Worm (Caenorhabditis elegans) whole organism, L4 larva: ENCODE results near the gene skr-5.
A peak's percentile ranks its signal among the peaks of the same experiment; 100 is the strongest.

Experiments
- D1046.2 ChIP-seq: fragments of 200-800 bp; sonication (Bioruptor generic); IDR thresholded peaks from 2 replicates; pipeline ENCODE4 v1.3.6; 2022; ENCODE audit warnings: missing genetic modification characterization, missing compliant biosample characterization
- F10B5.3 ChIP-seq: sonication (generic microtip); optimal IDR thresholded peaks from 2 replicates; lab custom pipeline; 2016; ENCODE audit warnings: mild to moderate bottlenecking, missing genetic modification characterization, missing compliant biosample characterization
- F37D6.2 ChIP-seq: sonication (generic microtip); optimal IDR thresholded peaks from 2 replicates; lab custom pipeline; 2016; ENCODE audit warnings: mild to moderate bottlenecking, missing genetic modification characterization, missing compliant biosample characterization
- T20F7.1 ChIP-seq: fragments of 200-800 bp; sonication (Bioruptor generic); optimal IDR thresholded peaks from 2 replicates; lab custom pipeline; 2018; ENCODE audit warnings: mild to moderate bottlenecking, missing genetic modification characterization, missing compliant biosample characterization
- Y48G9A.11 ChIP-seq: fragments of 200-800 bp; sonication (Bioruptor generic); IDR thresholded peaks from 2 replicates; pipeline ENCODE4 v1.3.6; 2022; ENCODE audit warnings: missing genetic modification reagents, missing genetic modification characterization, missing compliant biosample characterization
- Y5F2A.4 ChIP-seq: fragments of 200-800 bp; sonication (Bioruptor generic); optimal IDR thresholded peaks from 2 replicates; lab custom pipeline; 2018; ENCODE audit warnings: mild to moderate bottlenecking, missing genetic modification characterization, missing compliant biosample characterization
- Y75B8A.6 ChIP-seq: fragments of 200-800 bp; sonication (Bioruptor generic); IDR thresholded peaks from 2 replicates; pipeline ENCODE4 v1.3.6; 2022; ENCODE audit warnings: missing genetic modification reagents, missing genetic modification characterization, missing compliant biosample characterization
- ZK546.5 ChIP-seq, 2 experiments: sonication (generic microtip); optimal IDR thresholded peaks; 2 replicates each; lab custom pipeline; 2017; ENCODE audit warnings: missing biosample characterization in 2 of 2, missing genetic modification characterization in 2 of 2
- aha-1 ChIP-seq: fragments of 150-350 bp; peaks from one replicate; lab custom pipeline; 2014; ENCODE audit warnings: missing biosample characterization, missing genetic modification characterization
- ama-1 ChIP-seq: fragments of 150-350 bp; optimal IDR thresholded peaks from 2 replicates; lab custom pipeline; 2014; ENCODE audit warnings: inconsistent platforms, mixed read lengths
- arid-1 ChIP-seq: fragments of 200-800 bp; sonication (Bioruptor generic); conservative IDR thresholded peaks from 2 replicates; pipeline ENCODE4 v1.3.6; 2022; ENCODE audit warnings: missing genetic modification reagents, missing genetic modification characterization, missing compliant biosample characterization
- ceh-32 ChIP-seq: sonication (generic microtip); optimal IDR thresholded peaks from 2 replicates; lab custom pipeline; 2016; ENCODE audit warnings: mild to moderate bottlenecking, missing genetic modification characterization, missing compliant biosample characterization; ENCODE audit not compliant: poor library complexity
- daf-16 ChIP-seq, 3 experiments: sonication (generic microtip); optimal IDR thresholded peaks; 2 replicates each; lab custom pipeline; 2016 to 2017; ENCODE audit warnings: missing genetic modification characterization in 3 of 3, missing genetic modification reagents in 3 of 3, mild to moderate bottlenecking in 2 of 3, missing compliant biosample characterization in 2 of 3, missing biosample characterization in 1 of 3, moderate library complexity in 1 of 3
- daf-19 ChIP-seq: fragments of 200-800 bp; sonication (Bioruptor generic); conservative IDR thresholded peaks from 2 replicates; pipeline ENCODE4 v1.3.6; 2022; ENCODE audit warnings: missing genetic modification characterization, missing compliant biosample characterization
- dmd-8 ChIP-seq: fragments of 200-800 bp; sonication (Bioruptor generic); IDR thresholded peaks from 2 replicates; pipeline ENCODE4 v1.3.6; 2022; ENCODE audit warnings: missing genetic modification characterization, missing compliant biosample characterization
- dpl-1 ChIP-seq: fragments of 150-350 bp; optimal IDR thresholded peaks from 2 replicates; lab custom pipeline; 2014; ENCODE audit warnings: missing biosample characterization, missing genetic modification reagents, missing genetic modification characterization
- duxl-1 ChIP-seq: sonication (generic microtip); optimal IDR thresholded peaks from 2 replicates; lab custom pipeline; 2016; ENCODE audit warnings: mild to moderate bottlenecking, missing genetic modification characterization, moderate library complexity, missing compliant biosample characterization; ENCODE audit not compliant: poor library complexity
- dve-1 ChIP-seq: sonication (generic microtip); optimal IDR thresholded peaks from 2 replicates; lab custom pipeline; 2017; ENCODE audit warnings: antibody characterized with exemption, mild to moderate bottlenecking, missing genetic modification characterization, missing compliant biosample characterization; ENCODE audit not compliant: insufficient read depth
- fkh-10 ChIP-seq: fragments of 150-350 bp; optimal IDR thresholded peaks from 2 replicates; lab custom pipeline; 2014; ENCODE audit warnings: missing biosample characterization, missing genetic modification reagents, missing genetic modification characterization
- hlh-30 ChIP-seq: sonication (generic microtip); optimal IDR thresholded peaks from 2 replicates; lab custom pipeline; 2017; ENCODE audit warnings: antibody characterized with exemption, mild to moderate bottlenecking, missing genetic modification characterization, missing compliant biosample characterization; ENCODE audit not compliant: insufficient read depth
- lim-7 ChIP-seq: fragments of 200-800 bp; sonication (Bioruptor generic); IDR thresholded peaks from 2 replicates; pipeline ENCODE4 v1.3.6; 2022; ENCODE audit warnings: missing genetic modification characterization, missing compliant biosample characterization
- lin-13 ChIP-seq: fragments of 150-350 bp; optimal IDR thresholded peaks from 2 replicates; lab custom pipeline; 2014; ENCODE audit warnings: missing biosample characterization, missing genetic modification reagents, missing genetic modification characterization
- mdl-1 ChIP-seq, 2 experiments: fragments of 150-350 bp in 1 of 2; sonication (generic microtip) in 1 of 2; optimal IDR thresholded peaks; 2 replicates each; lab custom pipeline; 2014 to 2017; ENCODE audit warnings: missing biosample characterization in 2 of 2, missing genetic modification characterization in 2 of 2
- mes-2 ChIP-seq: sonication (generic microtip); optimal IDR thresholded peaks from 2 replicates; lab custom pipeline; 2016; ENCODE audit warnings: missing genotype, mild to moderate bottlenecking, missing genetic modification characterization, missing compliant biosample characterization; ENCODE audit not compliant: poor library complexity, severe bottlenecking
- mxl-3 ChIP-seq: fragments of 200-800 bp; sonication (Bioruptor generic); optimal IDR thresholded peaks from 2 replicates; lab custom pipeline; 2018; ENCODE audit warnings: mild to moderate bottlenecking, missing genetic modification characterization, missing compliant biosample characterization
- nhr-10 ChIP-seq: fragments of 150-350 bp; optimal IDR thresholded peaks from 2 replicates; lab custom pipeline; 2014; ENCODE audit warnings: missing biosample characterization, missing genetic modification characterization
- nhr-102 ChIP-seq: sonication (generic microtip); optimal IDR thresholded peaks from 2 replicates; lab custom pipeline; 2016; ENCODE audit warnings: mild to moderate bottlenecking, missing genetic modification characterization, moderate library complexity, missing compliant biosample characterization
- nhr-28 ChIP-seq: fragments of 150-350 bp; optimal IDR thresholded peaks from 2 replicates; lab custom pipeline; 2014; ENCODE audit warnings: missing biosample characterization, missing genetic modification characterization
- nhr-6 ChIP-seq: fragments of 150-350 bp; optimal IDR thresholded peaks from 2 replicates; lab custom pipeline; 2014; ENCODE audit warnings: missing biosample characterization, missing genetic modification characterization
- nhr-77 ChIP-seq: fragments of 150-350 bp; optimal IDR thresholded peaks from 2 replicates; lab custom pipeline; 2014; ENCODE audit warnings: missing biosample characterization, missing genetic modification characterization
- php-3 ChIP-seq: fragments of 200-800 bp; sonication (Bioruptor generic); IDR thresholded peaks from 2 replicates; pipeline ENCODE4 v1.3.6; 2022; ENCODE audit warnings: missing genetic modification reagents, missing genetic modification characterization, missing compliant biosample characterization
- pqm-1 ChIP-seq: sonication (generic microtip); optimal IDR thresholded peaks from 2 replicates; lab custom pipeline; 2017; ENCODE audit warnings: missing biosample characterization, missing genetic modification characterization
- set-16 ChIP-seq: fragments of 200-800 bp; sonication (Bioruptor generic); IDR thresholded peaks from 2 replicates; pipeline ENCODE4 v1.3.6; 2022; ENCODE audit warnings: missing genetic modification reagents, missing genetic modification characterization, missing compliant biosample characterization
- snpc-1.2 ChIP-seq: fragments of 200-800 bp; sonication (Bioruptor generic); IDR thresholded peaks from 2 replicates; pipeline ENCODE4 v1.3.6; 2022; ENCODE audit warnings: missing genetic modification reagents, missing genetic modification characterization, missing compliant biosample characterization
- unc-62 ChIP-seq, 3 experiments: fragments of 150-350 bp in 1 of 3; sonication (generic microtip); optimal IDR thresholded peaks in 2 of 3; peaks in 1 of 3; 1 replicate in 1 of 3; 2 replicates in 2 of 3; lab custom pipeline; 2014 to 2017; ENCODE audit warnings: missing biosample characterization in 3 of 3, missing genetic modification characterization in 3 of 3, missing genetic modification reagents in 3 of 3, missing genotype in 1 of 3
- vab-7 ChIP-seq: fragments of 200-800 bp; sonication (Bioruptor generic); IDR thresholded peaks from 2 replicates; pipeline ENCODE4 v1.3.6; 2022; ENCODE audit warnings: missing genetic modification reagents, missing genetic modification characterization, missing compliant biosample characterization
- ztf-11 ChIP-seq: fragments of 150-350 bp; optimal IDR thresholded peaks from 2 replicates; lab custom pipeline; 2014; ENCODE audit warnings: missing biosample characterization, missing genetic modification characterization

skr-5 gene

ce11 chrV:17376639-17377038, 28.9 kb downstream of the skr-5 start, which contains the start of gene Y20C6A.1:
TSS of gene Y20C6A.1 (minus strand) at chrV:17376745.
- peak; percentile 2 for TF ChIP-seq nhr-28 (tag; lab: Kevin White, UChicago)
- TF ChIP-seq dpl-1 (GFP tag; lab: Kevin White, UChicago) = no peak
- no peak for TF ChIP-seq nhr-77 (tag; lab: Kevin White, UChicago)
- no peak for TF ChIP-seq F37D6.2
- no peak for TF ChIP-seq lin-13
- TF ChIP-seq nhr-6 (tag; lab: Kevin White, UChicago) = no peak
- TF ChIP-seq ztf-11 = no peak
- TF ChIP-seq mdl-1 (tag; optimal IDR thresholded peaks at IDR 0.05; lab: Kevin White, UChicago) = no peak
- TF ChIP-seq daf-19 (GFP tag; lab: Robert Waterston, UW) = no peak
- peak in 1 of 2 experiments; percentile 69 for TF ChIP-seq unc-62 (GFP tag; optimal IDR thresholded peaks at IDR 0.05 in 1 of 2; lab: Kevin White, UChicago)
- no peak for TF ChIP-seq unc-62 (tag; optimal IDR thresholded peaks at IDR 0.05; lab: Kevin White, UChicago)
- TF ChIP-seq Y75B8A.6 (GFP tag; lab: Robert Waterston, UW) = no peak
- no peak for TF ChIP-seq ZK546.5 (tag; optimal IDR thresholded peaks at IDR 0.05; lab: Kevin White, UChicago)
- TF ChIP-seq duxl-1 = peak; percentile 14
- TF ChIP-seq ceh-32 (tag; lab: Kevin White, UChicago) = no peak
- no peak for TF ChIP-seq mxl-3 (GFP tag; lab: Kevin White, UChicago)
- no peak for TF ChIP-seq Y5F2A.4 (GFP tag; lab: Kevin White, UChicago)
- TF ChIP-seq Y48G9A.11 (GFP tag; lab: Robert Waterston, UW) = no peak
- TF ChIP-seq dve-1 (tag; lab: Kevin White, UChicago) = peak; percentile 46
- no peak for TF ChIP-seq php-3
- no peak for TF ChIP-seq nhr-102 (tag; lab: Kevin White, UChicago)
- TF ChIP-seq arid-1 = no peak
- TF ChIP-seq mes-2 (tag; lab: Kevin White, UChicago) = no peak
- peak; percentile 46 for TF ChIP-seq pqm-1 (tag; lab: Kevin White, UChicago)
- TF ChIP-seq dmd-8 = no peak
- TF ChIP-seq daf-16 (GFP tag; optimal IDR thresholded peaks at IDR 0.05; lab: Kevin White, UChicago) = no peak
- TF ChIP-seq daf-16 (tag; optimal IDR thresholded peaks at IDR 0.05; lab: Kevin White, UChicago) = peak; percentile 90
- TF ChIP-seq, all 104 proteins: peak for 6

- TF ChIP-seq set-16 (GFP tag; lab: Robert Waterston, UW) (peak; percentile 94), lin-13 (no peak), D1046.2 (GFP tag; lab: Robert Waterston, UW) (no peak), fkh-10 (GFP tag; lab: Kevin White, UChicago) (no peak), dpl-1 (GFP tag; lab: Kevin White, UChicago) (no peak), ama-1 (lab: Kevin White, UChicago) (no peak)
These were observed 29.4 kb downstream of the skr-5 start, which contains the start of gene fbxb-7 for ce11 chrV:17377140-17377539. TSS of gene fbxb-7 (plus strand) at chrV:17377406.

ce11 chrV:17379932-17380331, 32.2 kb downstream of the skr-5 start, which contains the start of gene Y20C6A.4:
TSS of gene Y20C6A.4 (plus strand) at chrV:17380232.
- TF ChIP-seq nhr-10 = no peak
- TF ChIP-seq vab-7 (GFP tag; lab: Robert Waterston, UW) = no peak
- no peak for TF ChIP-seq T20F7.1 (GFP tag; lab: Kevin White, UChicago)
- TF ChIP-seq hlh-30 = no peak
- TF ChIP-seq F10B5.3 = no peak
- TF ChIP-seq, all 104 proteins: peak for 0

ce11 chrV:17395374-17395773, 47.7 kb downstream of the skr-5 start, which contains the start of gene srh-120:
TSS of gene srh-120 (plus strand) at chrV:17395674.
- peak; percentile 6 for TF ChIP-seq aha-1 (tag; lab: Kevin White, UChicago)
- TF ChIP-seq lim-7 (GFP tag; lab: Robert Waterston, UW) = no peak
- no peak for TF ChIP-seq snpc-1.2 (GFP tag; lab: Robert Waterston, UW)
- no peak for TF ChIP-seq daf-16 (GFP tag; optimal IDR thresholded peaks at IDR 0.05; lab: Kevin White, UChicago)
- no peak for TF ChIP-seq daf-16 (tag; optimal IDR thresholded peaks at IDR 0.05; lab: Kevin White, UChicago)
